Worm (Caenorhabditis elegans) whole organism, L3 larva: ENCODE measurements around the gene R11D1.7.

ENCODE experiments used
- R02D3.7 ChIP-seq: fragments of 150-350 bp; optimal IDR thresholded peaks from 2 replicates; lab custom pipeline; 2014; ENCODE audit warnings: missing biosample characterization, missing genetic modification characterization
- aly-2 ChIP-seq: fragments of 150-350 bp; optimal IDR thresholded peaks from 2 replicates; lab custom pipeline; 2014; ENCODE audit warnings: missing biosample characterization, missing genetic modification characterization
- lin-39 ChIP-seq: fragments of 150-350 bp; optimal IDR thresholded peaks from 2 replicates; lab custom pipeline; 2018; ENCODE audit warnings: missing biosample characterization, missing genetic modification reagents, missing genetic modification characterization
- nhr-11 ChIP-seq: fragments of 150-350 bp; optimal IDR thresholded peaks from 2 replicates; lab custom pipeline; 2014; ENCODE audit warnings: missing biosample characterization, missing genetic modification characterization
- nhr-12 ChIP-seq: fragments of 150-350 bp; optimal IDR thresholded peaks from 2 replicates; lab custom pipeline; 2014; ENCODE audit warnings: missing biosample characterization, missing genetic modification characterization
- nhr-237 ChIP-seq: fragments of 150-350 bp; optimal IDR thresholded peaks from 2 replicates; lab custom pipeline; 2014; ENCODE audit warnings: missing biosample characterization, missing genetic modification characterization
- nhr-77 ChIP-seq: fragments of 150-350 bp; optimal IDR thresholded peaks from 2 replicates; lab custom pipeline; 2014; ENCODE audit warnings: missing biosample characterization, missing genetic modification characterization
- pha-4 ChIP-seq: fragments of 150-350 bp; optimal IDR thresholded peaks from 2 replicates; lab custom pipeline; 2014; ENCODE audit warnings: missing biosample characterization, missing genetic modification reagents, missing genetic modification characterization
- sea-2 ChIP-seq: fragments of 150-350 bp; sonication (generic microtip); optimal IDR thresholded peaks from 4 replicates; lab custom pipeline; 2014; ENCODE audit warnings: missing biosample characterization, missing genetic modification reagents, missing genetic modification characterization
- unc-62 ChIP-seq: fragments of 150-350 bp; sonication (generic microtip); optimal IDR thresholded peaks from 4 replicates; lab custom pipeline; 2014; ENCODE audit warnings: missing biosample characterization, missing genetic modification reagents, missing genetic modification characterization
- ztf-11 ChIP-seq: fragments of 150-350 bp; optimal IDR thresholded peaks from 2 replicates; lab custom pipeline; 2014; ENCODE audit warnings: missing biosample characterization, missing genetic modification characterization

DNA sequence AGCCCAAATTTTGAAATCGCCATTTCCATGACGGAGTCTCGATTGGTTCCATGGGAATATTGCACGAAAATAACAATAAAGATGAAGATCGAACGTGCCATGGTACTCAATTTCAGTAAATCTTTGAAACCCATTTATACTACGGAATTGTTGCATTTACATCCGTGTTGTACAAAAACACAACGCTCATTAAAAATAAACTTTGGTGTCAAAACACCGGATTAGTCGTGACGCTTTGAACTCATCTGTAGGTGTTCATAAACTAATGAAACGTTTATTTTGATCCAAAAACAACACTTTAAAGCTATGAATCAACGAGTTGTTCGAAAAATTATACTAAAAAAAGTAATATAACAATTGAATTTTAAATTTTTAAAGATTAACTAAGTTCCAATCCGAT lies 5.7 kb upstream of the R11D1.7 start, which contains the start of gene R11D1.4:
- no peak for TF ChIP-seq nhr-237 (tag; lab: Kevin White, UChicago)
- TF ChIP-seq sea-2 (GFP tag; lab: Kevin White, UChicago) = no peak
- no peak for TF ChIP-seq unc-62 (GFP tag; lab: Kevin White, UChicago)
- no peak for TF ChIP-seq aly-2 (tag; lab: Kevin White, UChicago)
- no peak for TF ChIP-seq lin-39 (tag; lab: Kevin White, UChicago)
- TF ChIP-seq nhr-11 = no peak
- TF ChIP-seq nhr-12 = no peak
- no peak for TF ChIP-seq R02D3.7 (tag; lab: Kevin White, UChicago)
- TF ChIP-seq nhr-77 = no peak
- no peak for TF ChIP-seq pha-4 (tag; lab: Kevin White, UChicago)
- TF ChIP-seq ztf-11 (tag; lab: Kevin White, UChicago) = no peak
